Worm (Caenorhabditis elegans) whole organism, young adult: ENCODE measurements around the gene clec-8.

Experiments used
- K11D2.4 ChIP-seq: fragments of 200-800 bp; sonication (Bioruptor generic); IDR thresholded peaks from 2 replicates; pipeline ENCODE4 v1.3.6; 2022; ENCODE audit warnings: missing genetic modification reagents, missing genetic modification characterization, missing compliant biosample characterization
- ceh-91 ChIP-seq: fragments of 200-800 bp; sonication (Bioruptor generic); IDR thresholded peaks from 2 replicates; pipeline ENCODE4 v1.3.6; 2022; ENCODE audit warnings: missing genetic modification reagents, missing genetic modification characterization, missing compliant biosample characterization
- efl-1 ChIP-seq: fragments of 150-350 bp; optimal IDR thresholded peaks from 2 replicates; lab custom pipeline; 2014; ENCODE audit warnings: missing biosample characterization, missing genetic modification reagents, missing genetic modification characterization

- TF ChIP-seq ceh-91 (GFP tag; lab: Robert Waterston, UW), result no peak
- no peak for TF ChIP-seq K11D2.4 (GFP tag; lab: Robert Waterston, UW)
- no peak for TF ChIP-seq efl-1
Observed at ce11 chrII:12549613-12550012, 28.2 kb downstream of the clec-8 start.
